Fruit fly (Drosophila melanogaster): ENCODE results near the gene tal-3A.

Gene tal-3A

DNA sequence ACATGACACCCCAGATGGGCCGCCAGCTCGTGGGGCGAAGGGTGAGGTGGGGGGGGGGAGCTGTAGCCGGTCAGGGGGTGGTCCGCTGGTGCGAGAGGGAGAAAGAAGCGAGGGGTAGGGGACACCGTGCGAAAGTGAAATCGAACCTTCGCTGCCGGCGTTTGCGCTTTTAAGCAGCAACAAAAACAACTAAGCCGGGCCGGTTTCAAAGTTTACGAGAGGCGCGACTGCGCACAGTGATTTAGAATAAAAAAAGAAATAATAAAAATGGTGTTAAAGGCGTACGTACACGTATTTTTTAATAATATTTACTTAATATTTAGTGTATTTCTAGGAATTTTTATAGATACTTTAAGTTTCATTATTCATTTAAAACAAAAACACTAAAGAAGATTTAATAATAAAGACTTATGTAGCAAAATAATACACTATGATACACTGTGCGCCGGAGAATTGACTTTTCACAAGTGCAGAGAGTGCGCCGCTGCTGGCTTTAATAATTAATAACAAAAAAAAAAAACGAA is 18.7 kb downstream of the tal-3A start (continued):
- no peak for TF ChIP-seq Atf-2 (GFP tag; optimal IDR thresholded peaks at IDR 0.05)
- TF ChIP-seq hb (GFP tag; IDR thresholded peaks at IDR 0.05; ENCODE audit: partially characterized antibody): no peak
- TF ChIP-seq CG9876 (GFP tag; optimal IDR thresholded peaks at IDR 0.05): no peak
- TF ChIP-seq eve (GFP tag; optimal IDR thresholded peaks at IDR 0.05): no peak
- TF ChIP-seq Fer3 (tag; optimal IDR thresholded peaks at IDR 0.05): no peak
- TF ChIP-seq mam (GFP tag; optimal IDR thresholded peaks at IDR 0.05): no peak
- TF ChIP-seq CG7745 (tag; optimal IDR thresholded peaks at IDR 0.05): no peak
- TF ChIP-seq dm (GFP tag; optimal IDR thresholded peaks at IDR 0.05): no peak
- TF ChIP-seq HLHmδ (GFP tag; optimal IDR thresholded peaks at IDR 0.05): no peak
- no peak for TF ChIP-seq CG34376 (GFP tag; optimal IDR thresholded peaks at IDR 0.05)
- TF ChIP-seq Sry-δ (GFP tag; optimal IDR thresholded peaks at IDR 0.05): no peak
- TF ChIP-seq CG13775 (GFP tag; optimal IDR thresholded peaks at IDR 0.05): no peak
- no peak for TF ChIP-seq lilli (GFP tag; optimal IDR thresholded peaks at IDR 0.05)
- no peak for TF ChIP-seq pita (GFP tag; optimal IDR thresholded peaks at IDR 0.05)
- peak; percentile 32 for TF ChIP-seq nom (GFP tag; optimal IDR thresholded peaks at IDR 0.05)
- TF ChIP-seq CG11560 (tag; IDR thresholded peaks at IDR 0.05): no peak
- no peak for TF ChIP-seq Med (GFP tag)
- peak; percentile 30 for TF ChIP-seq HLH3B (GFP tag; IDR thresholded peaks at IDR 0.05)
- no peak for TF ChIP-seq jing (GFP tag; optimal IDR thresholded peaks at IDR 0.05)
- TF ChIP-seq Hr78 (GFP tag; optimal IDR thresholded peaks at IDR 0.05): peak in 1 of 2 experiments; percentile 6
- TF ChIP-seq Ets97D (GFP tag; optimal IDR thresholded peaks at IDR 0.05): no peak
- TF ChIP-seq ATbp (GFP tag; optimal IDR thresholded peaks at IDR 0.05): peak; percentile 21
- no peak for TF ChIP-seq CG3065 (GFP tag; optimal IDR thresholded peaks at IDR 0.05)
- TF ChIP-seq CG8281 (tag; optimal IDR thresholded peaks at IDR 0.05): no peak
- TF ChIP-seq insv (GFP tag; optimal IDR thresholded peaks at IDR 0.05): no peak
- no peak for TF ChIP-seq inv (GFP tag; IDR thresholded peaks at IDR 0.05; ENCODE audit: partially characterized antibody)
- no peak; the same call in 1 of the 2 replicates for TF ChIP-seq danr (GFP tag; IDR thresholded peaks at IDR 0.05)
- TF ChIP-seq CG12744 (GFP tag; optimal IDR thresholded peaks at IDR 0.05): no peak
- TF ChIP-seq schlank (tag; optimal IDR thresholded peaks at IDR 0.05): no peak
- TF ChIP-seq pzg (GFP tag; optimal IDR thresholded peaks at IDR 0.05): no peak
- no peak for TF ChIP-seq tll (GFP tag; optimal IDR thresholded peaks at IDR 0.05)
- TF ChIP-seq gcm (GFP tag; optimal IDR thresholded peaks at IDR 0.05): peak; percentile 31
- no peak for TF ChIP-seq br (optimal IDR thresholded peaks at IDR 0.05)
- no peak for TF ChIP-seq CG8944 (GFP tag; optimal IDR thresholded peaks at IDR 0.05)
- no peak for TF ChIP-seq gsb (GFP tag; IDR thresholded peaks at IDR 0.05)
- TF ChIP-seq sd (tag; optimal IDR thresholded peaks at IDR 0.05): no peak
- no peak for TF ChIP-seq D19B (GFP tag; optimal IDR thresholded peaks at IDR 0.05)
- no peak for TF ChIP-seq exex (tag; optimal IDR thresholded peaks at IDR 0.05)
- TF ChIP-seq CG17802 (tag; optimal IDR thresholded peaks at IDR 0.05): no peak
- no peak for TF ChIP-seq CG1602 (GFP tag; optimal IDR thresholded peaks at IDR 0.05)
- TF ChIP-seq gem (tag; optimal IDR thresholded peaks at IDR 0.05): peak; percentile 68
- no peak for TF ChIP-seq MESR4 (GFP tag; optimal IDR thresholded peaks at IDR 0.05)
- TF ChIP-seq CG30431 (GFP tag; optimal IDR thresholded peaks at IDR 0.05): no peak
- no peak for TF ChIP-seq nerfin-2 (GFP tag; IDR thresholded peaks at IDR 0.05; ENCODE audit: partially characterized antibody)
- no peak for TF ChIP-seq zen (tag; optimal IDR thresholded peaks at IDR 0.05)
- TF ChIP-seq odd (GFP tag; optimal IDR thresholded peaks at IDR 0.05): peak; percentile 64
- TF ChIP-seq gfzf (GFP tag; optimal IDR thresholded peaks at IDR 0.05): no peak
- TF ChIP-seq CrebB (tag; optimal IDR thresholded peaks at IDR 0.05): no peak
- TF ChIP-seq Side (GFP tag; optimal IDR thresholded peaks at IDR 0.05): no peak
- TF ChIP-seq al (GFP tag; IDR thresholded peaks at IDR 0.05): no peak

Data from whole organism, embryonic.